Worm (Caenorhabditis elegans) whole organism, L4 larva: ENCODE data around the gene T20D3.6.

Experiments
- F37D6.2 ChIP-seq: sonication (generic microtip); optimal IDR thresholded peaks from 2 replicates; lab custom pipeline; 2016; ENCODE audit warnings: mild to moderate bottlenecking, missing genetic modification characterization, missing compliant biosample characterization
- T20F7.1 ChIP-seq: fragments of 200-800 bp; sonication (Bioruptor generic); optimal IDR thresholded peaks from 2 replicates; lab custom pipeline; 2018; ENCODE audit warnings: mild to moderate bottlenecking, missing genetic modification characterization, missing compliant biosample characterization
- Y48G9A.11 ChIP-seq: fragments of 200-800 bp; sonication (Bioruptor generic); IDR thresholded peaks from 2 replicates; pipeline ENCODE4 v1.3.6; 2022; ENCODE audit warnings: missing genetic modification reagents, missing genetic modification characterization, missing compliant biosample characterization
- ZK546.5 ChIP-seq, 2 experiments: sonication (generic microtip); optimal IDR thresholded peaks; 2 replicates each; lab custom pipeline; 2017; ENCODE audit warnings: missing biosample characterization in 2 of 2, missing genetic modification characterization in 2 of 2
- aha-1 ChIP-seq: fragments of 150-350 bp; peaks from one replicate; lab custom pipeline; 2014; ENCODE audit warnings: missing biosample characterization, missing genetic modification characterization
- ama-1 ChIP-seq: fragments of 150-350 bp; optimal IDR thresholded peaks from 2 replicates; lab custom pipeline; 2014; ENCODE audit warnings: inconsistent platforms, mixed read lengths
- ces-1 ChIP-seq: fragments of 150-350 bp; sonication (generic microtip); optimal IDR thresholded peaks from 4 replicates; lab custom pipeline; 2014; ENCODE audit warnings: missing biosample characterization, missing genetic modification reagents, missing genetic modification characterization
- daf-16 ChIP-seq, 3 experiments: sonication (generic microtip); optimal IDR thresholded peaks; 2 replicates each; lab custom pipeline; 2016 to 2017; ENCODE audit warnings: missing genetic modification characterization in 3 of 3, missing genetic modification reagents in 3 of 3, mild to moderate bottlenecking in 2 of 3, missing compliant biosample characterization in 2 of 3, missing biosample characterization in 1 of 3, moderate library complexity in 1 of 3
- dmd-6 ChIP-seq: fragments of 200-800 bp; sonication (Bioruptor generic); IDR thresholded peaks from 2 replicates; pipeline ENCODE4 v1.3.6; 2022; ENCODE audit warnings: missing genetic modification reagents, missing genetic modification characterization, missing compliant biosample characterization
- dmd-8 ChIP-seq: fragments of 200-800 bp; sonication (Bioruptor generic); IDR thresholded peaks from 2 replicates; pipeline ENCODE4 v1.3.6; 2022; ENCODE audit warnings: missing genetic modification characterization, missing compliant biosample characterization
- dve-1 ChIP-seq: sonication (generic microtip); optimal IDR thresholded peaks from 2 replicates; lab custom pipeline; 2017; ENCODE audit warnings: antibody characterized with exemption, mild to moderate bottlenecking, missing genetic modification characterization, missing compliant biosample characterization; ENCODE audit not compliant: insufficient read depth
- egl-27 ChIP-seq: sonication (generic microtip); optimal IDR thresholded peaks from 3 replicates; lab custom pipeline; 2017; ENCODE audit warnings: missing biosample characterization, missing genetic modification reagents, missing genetic modification characterization
- hlh-11 ChIP-seq: fragments of 200-800 bp; sonication (Bioruptor generic); optimal IDR thresholded peaks from 2 replicates; lab custom pipeline; 2018; ENCODE audit warnings: mild to moderate bottlenecking, missing genetic modification characterization, missing compliant biosample characterization
- hlh-30 ChIP-seq: sonication (generic microtip); optimal IDR thresholded peaks from 2 replicates; lab custom pipeline; 2017; ENCODE audit warnings: antibody characterized with exemption, mild to moderate bottlenecking, missing genetic modification characterization, missing compliant biosample characterization; ENCODE audit not compliant: insufficient read depth
- hmg-1.1 ChIP-seq: fragments of 200-800 bp; sonication (Bioruptor generic); IDR thresholded peaks from 2 replicates; pipeline ENCODE4 v1.3.6; 2022; ENCODE audit warnings: missing genetic modification reagents, missing genetic modification characterization, missing compliant biosample characterization
- jun-1 ChIP-seq: fragments of 150-350 bp; optimal IDR thresholded peaks from 2 replicates; lab custom pipeline; 2014; ENCODE audit warnings: missing biosample characterization, missing genetic modification reagents, missing genetic modification characterization
- lim-7 ChIP-seq: fragments of 200-800 bp; sonication (Bioruptor generic); IDR thresholded peaks from 2 replicates; pipeline ENCODE4 v1.3.6; 2022; ENCODE audit warnings: missing genetic modification characterization, missing compliant biosample characterization
- lsy-2 ChIP-seq, 2 experiments: fragments of 150-350 bp in 1 of 2; sonication (generic microtip) in 1 of 2; optimal IDR thresholded peaks; 2 replicates each; lab custom pipeline; 2014 to 2017; ENCODE audit warnings: missing biosample characterization in 2 of 2, missing genetic modification characterization in 2 of 2
- mxl-3 ChIP-seq: fragments of 200-800 bp; sonication (Bioruptor generic); optimal IDR thresholded peaks from 2 replicates; lab custom pipeline; 2018; ENCODE audit warnings: mild to moderate bottlenecking, missing genetic modification characterization, missing compliant biosample characterization
- nhr-10 ChIP-seq: fragments of 150-350 bp; optimal IDR thresholded peaks from 2 replicates; lab custom pipeline; 2014; ENCODE audit warnings: missing biosample characterization, missing genetic modification characterization
- nhr-237 ChIP-seq: sonication (generic microtip); optimal IDR thresholded peaks from 2 replicates; lab custom pipeline; 2017; ENCODE audit warnings: missing biosample characterization, missing genetic modification characterization
- nhr-25 ChIP-seq: sonication (generic microtip); optimal IDR thresholded peaks from 2 replicates; lab custom pipeline; 2017; ENCODE audit warnings: missing genetic modification characterization, mild to moderate bottlenecking, missing compliant biosample characterization, antibody characterized with exemption, moderate library complexity, borderline replicate concordance; ENCODE audit not compliant: insufficient read depth
- nhr-28 ChIP-seq: fragments of 150-350 bp; optimal IDR thresholded peaks from 2 replicates; lab custom pipeline; 2014; ENCODE audit warnings: missing biosample characterization, missing genetic modification characterization
- nhr-48 ChIP-seq: sonication (generic microtip); optimal IDR thresholded peaks from 2 replicates; lab custom pipeline; 2016; ENCODE audit warnings: mild to moderate bottlenecking, missing genetic modification characterization, missing compliant biosample characterization
- nhr-76 ChIP-seq: fragments of 150-350 bp; optimal IDR thresholded peaks from 2 replicates; lab custom pipeline; 2014; ENCODE audit warnings: missing biosample characterization, missing genetic modification characterization
- nhr-77 ChIP-seq: fragments of 150-350 bp; optimal IDR thresholded peaks from 2 replicates; lab custom pipeline; 2014; ENCODE audit warnings: missing biosample characterization, missing genetic modification characterization
- pqm-1 ChIP-seq: sonication (generic microtip); optimal IDR thresholded peaks from 2 replicates; lab custom pipeline; 2017; ENCODE audit warnings: missing biosample characterization, missing genetic modification characterization
- spr-1 ChIP-seq: sonication (generic microtip); optimal IDR thresholded peaks from 2 replicates; lab custom pipeline; 2016; ENCODE audit warnings: mild to moderate bottlenecking, missing genetic modification characterization, missing compliant biosample characterization
- spr-3 ChIP-seq: fragments of 200-800 bp; sonication (Bioruptor generic); optimal IDR thresholded peaks from 2 replicates; lab custom pipeline; 2018; ENCODE audit warnings: mild to moderate bottlenecking, missing genetic modification characterization, missing compliant biosample characterization
- tag-97 ChIP-seq: fragments of 200-800 bp; sonication (Bioruptor generic); IDR thresholded peaks from 2 replicates; pipeline ENCODE4 v1.3.6; 2022; ENCODE audit warnings: missing genetic modification characterization, missing compliant biosample characterization
- tra-1 ChIP-seq: fragments of 200-800 bp; sonication (Bioruptor generic); IDR thresholded peaks from 2 replicates; pipeline ENCODE4 v1.3.6; 2022; ENCODE audit warnings: missing genetic modification reagents, missing genetic modification characterization, missing compliant biosample characterization
- unc-62 ChIP-seq, 3 experiments: fragments of 150-350 bp in 1 of 3; sonication (generic microtip); optimal IDR thresholded peaks in 2 of 3; peaks in 1 of 3; 1 replicate in 1 of 3; 2 replicates in 2 of 3; lab custom pipeline; 2014 to 2017; ENCODE audit warnings: missing biosample characterization in 3 of 3, missing genetic modification characterization in 3 of 3, missing genetic modification reagents in 3 of 3, missing genotype in 1 of 3
- zag-1 ChIP-seq: fragments of 150-350 bp; optimal IDR thresholded peaks from 2 replicates; lab custom pipeline; 2014; ENCODE audit warnings: missing biosample characterization, missing genetic modification characterization
- zip-2 ChIP-seq: fragments of 150-350 bp; optimal IDR thresholded peaks from 2 replicates; lab custom pipeline; 2014; ENCODE audit warnings: missing biosample characterization, missing genetic modification characterization
- ztf-7 ChIP-seq: fragments of 150-350 bp; optimal IDR thresholded peaks from 2 replicates; lab custom pipeline; 2014; ENCODE audit warnings: missing biosample characterization, missing genetic modification characterization

Gene T20D3.6

ce11 chrIV:9378272-9378671 is 39.2 kb upstream of the T20D3.6 start, which contains the start of gene C10C5.4:
TSS of gene C10C5.4 (plus strand) at chrIV:9378552.
- TF ChIP-seq F37D6.2 (tag; lab: Kevin White, UChicago) (no peak), nhr-237 (no peak), nhr-48 (peak; percentile 34), dmd-6 (GFP tag; lab: Robert Waterston, UW) (peak; percentile 79), hlh-11 (tag; lab: Kevin White, UChicago) (peak; percentile 15), unc-62 (GFP tag; optimal IDR thresholded peaks at IDR 0.05 in 1 of 2; lab: Kevin White, UChicago) (peak in 1 of 2 experiments; percentile 38), unc-62 (tag; optimal IDR thresholded peaks at IDR 0.05; lab: Kevin White, UChicago) (no peak), dve-1 (tag; lab: Kevin White, UChicago) (peak; percentile 68), dmd-8 (no peak)

DNA sequence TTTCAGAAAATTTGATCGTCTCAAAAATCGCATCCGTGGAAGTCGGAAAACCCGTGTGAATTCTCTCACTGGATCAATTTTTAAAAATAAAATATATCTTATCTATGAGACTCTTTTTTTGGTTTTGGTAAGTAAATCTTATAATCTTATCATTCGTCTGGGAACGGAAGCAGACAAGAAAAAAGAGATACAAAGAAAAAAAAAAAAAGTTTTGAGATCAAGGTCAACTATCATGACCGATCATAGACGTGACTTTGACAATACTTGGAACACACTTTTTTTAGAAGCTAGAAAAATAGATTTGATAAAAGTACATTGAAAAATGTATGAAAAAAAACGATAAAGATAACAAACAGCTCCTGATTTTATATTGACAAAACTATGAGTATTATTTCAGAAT is 37.4 kb upstream of the T20D3.6 start:
- peak; percentile 45 for TF ChIP-seq nhr-76 (tag; lab: Kevin White, UChicago)
- TF ChIP-seq nhr-28 (tag; lab: Kevin White, UChicago): peak; percentile 39
- TF ChIP-seq hlh-30: peak; percentile 36
- peak; percentile 65 for TF ChIP-seq nhr-25 (tag; lab: Kevin White, UChicago)
- peak; percentile 49 for TF ChIP-seq dve-1 (tag; lab: Kevin White, UChicago)
- TF ChIP-seq ces-1: no peak
- no peak for TF ChIP-seq spr-1
- peak in 1 of 2 experiments; percentile 31 for TF ChIP-seq lsy-2 (tag; optimal IDR thresholded peaks at IDR 0.05; lab: Kevin White, UChicago)
- peak; percentile 70 for TF ChIP-seq dmd-6 (GFP tag; lab: Robert Waterston, UW)
- peak; percentile 59; the same call in 1 of the 2 replicates for TF ChIP-seq tra-1 (GFP tag; lab: Robert Waterston, UW)

- peak; percentile 21; the same call in 1 of the 2 replicates for TF ChIP-seq dmd-6 (GFP tag; lab: Robert Waterston, UW)
- no peak for TF ChIP-seq mxl-3 (GFP tag; lab: Kevin White, UChicago)
- TF ChIP-seq spr-3 (GFP tag; lab: Kevin White, UChicago): no peak
- TF ChIP-seq jun-1 (tag; lab: Kevin White, UChicago): no peak
- TF ChIP-seq egl-27 (tag; lab: Kevin White, UChicago): no peak
- TF ChIP-seq nhr-77 (tag; lab: Kevin White, UChicago): no peak
- no peak for TF ChIP-seq hmg-1.1 (GFP tag; lab: Robert Waterston, UW)
- no peak for TF ChIP-seq zag-1 (tag; lab: Kevin White, UChicago)
- TF ChIP-seq ZK546.5 (tag; optimal IDR thresholded peaks at IDR 0.05; lab: Kevin White, UChicago): no peak
- no peak for TF ChIP-seq Y48G9A.11 (GFP tag; lab: Robert Waterston, UW)
- TF ChIP-seq dve-1 (tag; lab: Kevin White, UChicago): peak; percentile 50
- no peak for TF ChIP-seq nhr-10 (tag; lab: Kevin White, UChicago)
- TF ChIP-seq ama-1: no peak
- TF ChIP-seq tag-97 (GFP tag; lab: Robert Waterston, UW): no peak
- no peak for TF ChIP-seq dmd-8
- peak; percentile 26 for TF ChIP-seq aha-1 (tag; lab: Kevin White, UChicago)
These were observed 35.4 kb upstream of the T20D3.6 start, which contains the start of gene C10C5.3 for ce11 chrIV:9374529-9374928. TSS of gene C10C5.3 (plus strand) at chrIV:9374829.

DNA sequence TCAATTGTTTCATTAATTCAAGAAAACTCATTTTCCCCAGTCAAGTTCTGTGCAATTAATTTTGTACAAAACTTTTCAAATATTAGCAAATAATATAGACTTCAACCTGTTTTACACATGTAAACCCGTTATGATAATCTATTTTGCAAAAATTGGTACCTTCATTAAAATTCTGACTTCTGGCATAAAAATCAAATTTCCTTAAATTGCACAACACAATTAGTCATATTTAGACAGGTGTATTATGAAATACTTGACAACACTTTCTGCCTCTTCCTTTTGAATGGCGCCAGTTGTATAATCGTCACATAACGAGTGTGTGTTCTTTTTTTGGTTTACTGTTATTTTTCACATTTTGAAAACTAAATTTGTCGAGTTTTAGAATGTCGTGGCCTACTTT is 32.0 kb upstream of the T20D3.6 start, which contains the start of gene fbxc-58:
TSS of gene fbxc-58 (plus strand) at position 383 of the 400 bp plus-strand sequence.
- TF ChIP-seq nhr-48 (no peak), spr-3 (GFP tag; lab: Kevin White, UChicago) (no peak), daf-16 (GFP tag; optimal IDR thresholded peaks at IDR 0.05; lab: Kevin White, UChicago) (no peak), daf-16 (tag; optimal IDR thresholded peaks at IDR 0.05; lab: Kevin White, UChicago) (peak; percentile 44), T20F7.1 (peak; percentile 4), zip-2 (tag; lab: Kevin White, UChicago) (peak; percentile 84), dve-1 (tag; lab: Kevin White, UChicago) (peak; percentile 1), pqm-1 (tag; lab: Kevin White, UChicago) (peak; percentile 80), ztf-7 (peak; percentile 18), nhr-28 (tag; lab: Kevin White, UChicago) (peak; percentile 21), lim-7 (no peak)
